Worm (Caenorhabditis elegans) whole organism, L3 larva: ENCODE data around the gene F44E2.8.

Source experiments
- R02D3.7 ChIP-seq: fragments of 150-350 bp; optimal IDR thresholded peaks from 2 replicates; lab custom pipeline; 2014; ENCODE audit warnings: missing biosample characterization, missing genetic modification characterization
- ama-1 ChIP-seq: fragments of 150-350 bp; optimal IDR thresholded peaks from 2 replicates; lab custom pipeline; 2018
- ceh-28 ChIP-seq: fragments of 150-350 bp; optimal IDR thresholded peaks from 2 replicates; lab custom pipeline; 2014; ENCODE audit warnings: missing biosample characterization, missing genetic modification reagents, missing genetic modification characterization
- fos-1 ChIP-seq: fragments of 150-350 bp; optimal IDR thresholded peaks from 2 replicates; lab custom pipeline; 2014; ENCODE audit warnings: missing biosample characterization, missing genetic modification characterization
- lin-15B ChIP-seq: fragments of 150-350 bp; optimal IDR thresholded peaks from 2 replicates; lab custom pipeline; 2014; ENCODE audit warnings: missing biosample characterization, missing genetic modification characterization
- lin-39 ChIP-seq: fragments of 150-350 bp; optimal IDR thresholded peaks from 2 replicates; lab custom pipeline; 2018; ENCODE audit warnings: missing biosample characterization, missing genetic modification reagents, missing genetic modification characterization
- lsy-12 ChIP-seq: sonication (generic microtip); optimal IDR thresholded peaks from 2 replicates; lab custom pipeline; 2016; ENCODE audit warnings: mild to moderate bottlenecking, missing genetic modification characterization, missing compliant biosample characterization
- mdl-1 ChIP-seq: fragments of 150-350 bp; optimal IDR thresholded peaks from 2 replicates; lab custom pipeline; 2014; ENCODE audit warnings: missing biosample characterization, missing genetic modification characterization
- nhr-237 ChIP-seq: fragments of 150-350 bp; optimal IDR thresholded peaks from 2 replicates; lab custom pipeline; 2014; ENCODE audit warnings: missing biosample characterization, missing genetic modification characterization
- nhr-25 ChIP-seq: sonication (generic microtip); optimal IDR thresholded peaks from 2 replicates; lab custom pipeline; 2017; ENCODE audit warnings: missing biosample characterization, missing genetic modification characterization
- nhr-76 ChIP-seq: fragments of 150-350 bp; sonication (generic microtip); optimal IDR thresholded peaks from 5 replicates; lab custom pipeline; 2014; ENCODE audit warnings: missing biosample characterization, missing genetic modification characterization
- pqm-1 ChIP-seq: fragments of 150-350 bp; optimal IDR thresholded peaks from 2 replicates; lab custom pipeline; 2017; ENCODE audit warnings: missing biosample characterization, missing genetic modification characterization, inconsistent platforms
- skn-1 ChIP-seq: fragments of 150-350 bp; optimal IDR thresholded peaks from 2 replicates; lab custom pipeline; 2014; ENCODE audit warnings: missing biosample characterization, missing genetic modification characterization
- snpc-4 ChIP-seq: fragments of 150-350 bp; optimal IDR thresholded peaks from 2 replicates; lab custom pipeline; 2014; ENCODE audit warnings: missing biosample characterization, missing genetic modification characterization

DNA sequence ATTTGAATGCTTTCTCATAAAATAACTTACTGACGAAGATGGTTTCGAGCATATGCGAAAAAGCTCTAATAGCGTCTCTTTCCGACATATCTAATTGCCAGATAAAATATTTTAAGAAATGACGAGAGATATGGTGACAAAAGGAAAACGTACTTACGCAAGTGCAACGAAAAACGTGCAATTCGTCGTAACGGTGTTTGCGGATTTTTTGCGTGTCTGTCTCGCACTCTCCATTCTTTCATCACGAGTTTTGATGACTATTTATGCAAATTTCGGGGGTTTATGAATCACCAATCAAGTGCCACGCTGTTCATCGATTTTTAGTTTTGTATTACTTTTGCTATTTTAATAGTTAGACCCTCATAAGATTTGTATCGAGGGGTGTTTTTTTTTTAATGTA, 39.3 kb upstream of the F44E2.8 start, which contains the start of gene ZK637.14:
- TF ChIP-seq skn-1 (tag; lab: Kevin White, UChicago) (peak; percentile 92), fos-1 (tag; lab: Kevin White, UChicago) (no peak), pqm-1 (tag; lab: Kevin White, UChicago) (peak; percentile 65), snpc-4 (tag; lab: Kevin White, UChicago) (peak; percentile 47), mdl-1 (tag; lab: Kevin White, UChicago) (no peak), lin-15B (tag; lab: Kevin White, UChicago) (peak; percentile 49), lsy-12 (tag; lab: Kevin White, UChicago) (no peak), nhr-237 (tag; lab: Kevin White, UChicago) (no peak), nhr-76 (no peak), lin-39 (peak; percentile 8), ceh-28 (tag; lab: Kevin White, UChicago) (no peak), nhr-25 (tag; lab: Kevin White, UChicago) (peak; percentile 22), R02D3.7 (no peak), ama-1 (no peak)
